Worm (Caenorhabditis elegans) whole organism, mixed stage, embryonic: ENCODE measurements around the gene ZK1236.1.

Source experiments
- M03D4.4 ChIP-seq: sonication (generic microtip); optimal IDR thresholded peaks from 2 replicates; lab custom pipeline; 2017; ENCODE audit warnings: mild to moderate bottlenecking, missing genetic modification characterization, missing compliant biosample characterization
- bed-3 ChIP-seq: fragments of 200-800 bp; sonication (Bioruptor generic); optimal IDR thresholded peaks from 3 replicates; lab custom pipeline; 2018; ENCODE audit warnings: mild to moderate bottlenecking, missing genetic modification characterization, moderate library complexity, missing compliant biosample characterization
- blmp-1 ChIP-seq: fragments of 150-350 bp; optimal IDR thresholded peaks from 2 replicates; lab custom pipeline; 2014; ENCODE audit warnings: missing biosample characterization, missing genetic modification characterization
- ceh-39 ChIP-seq: fragments of 150-350 bp; optimal IDR thresholded peaks from 2 replicates; lab custom pipeline; 2014; ENCODE audit warnings: missing biosample characterization, missing genetic modification characterization
- ceh-43 ChIP-seq: fragments of 200-800 bp; sonication (Bioruptor generic); optimal IDR thresholded peaks from 2 replicates; lab custom pipeline; 2018; ENCODE audit warnings: mild to moderate bottlenecking, missing genetic modification characterization, moderate library complexity, missing compliant biosample characterization
- ceh-83 ChIP-seq: fragments of 200-800 bp; sonication (Bioruptor generic); optimal IDR thresholded peaks from 2 replicates; lab custom pipeline; 2018; ENCODE audit warnings: mild to moderate bottlenecking, missing genetic modification characterization, missing compliant biosample characterization
- ces-1 ChIP-seq: fragments of 150-350 bp; optimal IDR thresholded peaks from 2 replicates; lab custom pipeline; 2014; ENCODE audit warnings: missing biosample characterization, missing genetic modification reagents, missing genetic modification characterization
- drap-1 ChIP-seq: fragments of 200-800 bp; sonication (Bioruptor generic); optimal IDR thresholded peaks from 3 replicates; lab custom pipeline; 2018; ENCODE audit warnings: mild to moderate bottlenecking, missing genetic modification characterization, missing compliant biosample characterization
- elt-1 ChIP-seq: sonication (generic microtip); optimal IDR thresholded peaks from 2 replicates; lab custom pipeline; 2017; ENCODE audit warnings: missing genetic modification characterization, mild to moderate bottlenecking, missing compliant biosample characterization, antibody characterized with exemption, moderate library complexity, borderline replicate concordance; ENCODE audit not compliant: insufficient read depth
- elt-3 ChIP-seq: fragments of 150-350 bp; optimal IDR thresholded peaks from 2 replicates; lab custom pipeline; 2014; ENCODE audit warnings: missing biosample characterization, missing genetic modification characterization
- flh-1 ChIP-seq: fragments of 200-800 bp; sonication (Bioruptor generic); optimal IDR thresholded peaks from 2 replicates; lab custom pipeline; 2018; ENCODE audit warnings: mild to moderate bottlenecking, missing genetic modification characterization, moderate library complexity, missing compliant biosample characterization
- ham-2 ChIP-seq: fragments of 200-800 bp; sonication (Bioruptor generic); optimal IDR thresholded peaks from 2 replicates; lab custom pipeline; 2018; ENCODE audit warnings: mild to moderate bottlenecking, missing genetic modification characterization, missing compliant biosample characterization
- hlh-1 ChIP-seq: fragments of 150-350 bp; optimal IDR thresholded peaks from 2 replicates; lab custom pipeline; 2014; ENCODE audit warnings: missing biosample characterization, missing genetic modification reagents, missing genetic modification characterization
- lin-13 ChIP-seq: fragments of 150-350 bp; optimal IDR thresholded peaks from 2 replicates; lab custom pipeline; 2014; ENCODE audit warnings: missing biosample characterization, missing genetic modification characterization
- lin-32 ChIP-seq: fragments of 200-800 bp; sonication (Bioruptor generic); optimal IDR thresholded peaks from 2 replicates; lab custom pipeline; 2018; ENCODE audit warnings: mild to moderate bottlenecking, missing genetic modification characterization, missing compliant biosample characterization
- lsy-2 ChIP-seq: fragments of 150-350 bp; optimal IDR thresholded peaks from 2 replicates; lab custom pipeline; 2014; ENCODE audit warnings: missing biosample characterization, missing genetic modification characterization
- mab-5 ChIP-seq: fragments of 150-350 bp; optimal IDR thresholded peaks from 2 replicates; lab custom pipeline; 2014; ENCODE audit warnings: missing biosample characterization, missing genetic modification characterization
- mep-1 ChIP-seq: fragments of 150-350 bp; optimal IDR thresholded peaks from 2 replicates; lab custom pipeline; 2017; ENCODE audit warnings: missing biosample characterization, missing genetic modification reagents, missing genetic modification characterization, inconsistent platforms
- nhr-12 ChIP-seq: fragments of 150-350 bp; optimal IDR thresholded peaks from 2 replicates; lab custom pipeline; 2014; ENCODE audit warnings: missing biosample characterization, missing genetic modification characterization
- nhr-2 ChIP-seq: fragments of 150-350 bp; optimal IDR thresholded peaks from 2 replicates; lab custom pipeline; 2014; ENCODE audit warnings: missing biosample characterization, missing genetic modification characterization
- nhr-237 ChIP-seq: fragments of 150-350 bp; optimal IDR thresholded peaks from 2 replicates; lab custom pipeline; 2014; ENCODE audit warnings: missing biosample characterization, missing genetic modification characterization
- nhr-28 ChIP-seq: fragments of 150-350 bp; optimal IDR thresholded peaks from 2 replicates; lab custom pipeline; 2014; ENCODE audit warnings: missing biosample characterization, missing genetic modification characterization
- nhr-76 ChIP-seq: sonication (generic microtip); optimal IDR thresholded peaks from 2 replicates; lab custom pipeline; 2017; ENCODE audit warnings: missing biosample characterization, missing genetic modification characterization
- pha-4 ChIP-seq: fragments of 150-350 bp; optimal IDR thresholded peaks from 2 replicates; lab custom pipeline; 2018; ENCODE audit warnings: missing biosample characterization, missing genetic modification reagents, missing genetic modification characterization
- sem-2 ChIP-seq: fragments of 200-800 bp; sonication (Bioruptor generic); optimal IDR thresholded peaks from 2 replicates; lab custom pipeline; 2018; ENCODE audit warnings: mild to moderate bottlenecking, missing genetic modification characterization, missing compliant biosample characterization
- snpc-4 ChIP-seq: fragments of 150-350 bp; optimal IDR thresholded peaks from 2 replicates; lab custom pipeline; 2014; ENCODE audit warnings: missing biosample characterization, missing genetic modification characterization
- sptf-1 ChIP-seq: sonication (generic microtip); optimal IDR thresholded peaks from 2 replicates; lab custom pipeline; 2017; ENCODE audit warnings: mild to moderate bottlenecking, missing genetic modification characterization, moderate library complexity, missing compliant biosample characterization
- unc-120 ChIP-seq: sonication (generic microtip); optimal IDR thresholded peaks from 2 replicates; lab custom pipeline; 2017; ENCODE audit warnings: missing genetic modification characterization, missing compliant biosample characterization; ENCODE audit not compliant: poor library complexity, severe bottlenecking
- unc-39 ChIP-seq: fragments of 150-350 bp; optimal IDR thresholded peaks from 2 replicates; lab custom pipeline; 2014; ENCODE audit warnings: missing biosample characterization, missing genetic modification characterization
- unc-62 ChIP-seq: fragments of 150-350 bp; optimal IDR thresholded peaks from 2 replicates; lab custom pipeline; 2014; ENCODE audit warnings: missing biosample characterization, missing genetic modification reagents, missing genetic modification characterization
- ztf-11 ChIP-seq: fragments of 150-350 bp; optimal IDR thresholded peaks from 2 replicates; lab custom pipeline; 2014; ENCODE audit warnings: missing biosample characterization, missing genetic modification characterization

ZK1236.1 gene

ce11 chrIII:8394374-8395302 lies 34.5 kb upstream of the ZK1236.1 start, which contains the start of gene ZK353.10:
Gene ZK353.10 (minus strand): TSS chrIII:8394424.
- TF ChIP-seq elt-1 (tag; lab: Kevin White, UChicago) = no peak

ce11 chrIII:8395685-8396084 lies 33.4 kb upstream of the ZK1236.1 start, which contains the start of gene ZK353.3:
Gene ZK353.3 (plus strand): TSS chrIII:8395985.
- no peak for TF ChIP-seq mep-1 (tag; lab: Kevin White, UChicago)
- no peak for TF ChIP-seq pha-4 (tag; lab: Kevin White, UChicago)
- no peak for TF ChIP-seq unc-39 (tag; lab: Kevin White, UChicago)
- no peak for TF ChIP-seq blmp-1
- no peak for TF ChIP-seq sem-2 (GFP tag; lab: Kevin White, UChicago)
- TF ChIP-seq ham-2 = no peak
- TF ChIP-seq lsy-2 (tag; lab: Kevin White, UChicago) = no peak
- TF ChIP-seq hlh-1 (tag; lab: Kevin White, UChicago) = no peak
- TF ChIP-seq lin-32 (GFP tag; lab: Kevin White, UChicago) = no peak
- no peak for TF ChIP-seq sptf-1
- no peak for TF ChIP-seq nhr-237 (tag; lab: Kevin White, UChicago)
- TF ChIP-seq nhr-76 (tag; lab: Kevin White, UChicago) = no peak
- TF ChIP-seq nhr-12 = no peak
- TF ChIP-seq M03D4.4 = no peak
- TF ChIP-seq ceh-39 (tag; lab: Kevin White, UChicago) = no peak
- no peak for TF ChIP-seq ceh-83 (GFP tag; lab: Kevin White, UChicago)
- no peak for TF ChIP-seq ces-1
- TF ChIP-seq nhr-2 (tag; lab: Kevin White, UChicago) = no peak
- no peak for TF ChIP-seq elt-3

- TF ChIP-seq ztf-11 = no peak
- TF ChIP-seq flh-1 = no peak
- TF ChIP-seq unc-120 (tag; lab: Kevin White, UChicago) = no peak
- TF ChIP-seq M03D4.4 = no peak
- TF ChIP-seq ceh-43 = no peak
- TF ChIP-seq ces-1 = no peak
These were observed 30.7 kb upstream of the ZK1236.1 start, which contains the start of gene ZK353.2 for ce11 chrIII:8398411-8398810. Gene ZK353.2 (plus strand): TSS chrIII:8398711.

- TF ChIP-seq nhr-2 (tag; lab: Kevin White, UChicago) (no peak), pha-4 (tag; lab: Kevin White, UChicago) (no peak), sem-2 (GFP tag; lab: Kevin White, UChicago) (no peak), unc-62 (GFP tag; lab: Kevin White, UChicago) (no peak), mep-1 (tag; lab: Kevin White, UChicago) (no peak), unc-39 (tag; lab: Kevin White, UChicago) (no peak), nhr-28 (tag; lab: Kevin White, UChicago) (no peak), drap-1 (no peak), nhr-76 (tag; lab: Kevin White, UChicago) (no peak), unc-120 (tag; lab: Kevin White, UChicago) (no peak), lin-13 (tag; lab: Kevin White, UChicago) (no peak), flh-1 (no peak), nhr-237 (tag; lab: Kevin White, UChicago) (no peak), hlh-1 (tag; lab: Kevin White, UChicago) (no peak)
- TF ChIP-seq, all 35 proteins: peak for 0
These were observed 28.6 kb upstream of the ZK1236.1 start for ce11 chrIII:8400478-8400877.

ce11 chrIII:8401887-8402286 lies 27.2 kb upstream of the ZK1236.1 start, which contains the start of gene lap-1:
Gene lap-1 (minus strand): TSS chrIII:8401928.
- TF ChIP-seq drap-1 = no peak
- no peak for TF ChIP-seq snpc-4 (tag; lab: Kevin White, UChicago)
- no peak for TF ChIP-seq lin-13 (tag; lab: Kevin White, UChicago)
- TF ChIP-seq pha-4 (tag; lab: Kevin White, UChicago) = no peak
- no peak for TF ChIP-seq ces-1
- TF ChIP-seq bed-3 (GFP tag; lab: Kevin White, UChicago) = no peak
- TF ChIP-seq mab-5 (tag; lab: Kevin White, UChicago) = no peak
- TF ChIP-seq, all 35 proteins: peak for 0
